Fruit fly (Drosophila melanogaster): ENCODE data around the gene CarT.
A peak's percentile ranks its signal among the peaks of the same experiment; 100 is the strongest.

The CarT gene

DNA sequence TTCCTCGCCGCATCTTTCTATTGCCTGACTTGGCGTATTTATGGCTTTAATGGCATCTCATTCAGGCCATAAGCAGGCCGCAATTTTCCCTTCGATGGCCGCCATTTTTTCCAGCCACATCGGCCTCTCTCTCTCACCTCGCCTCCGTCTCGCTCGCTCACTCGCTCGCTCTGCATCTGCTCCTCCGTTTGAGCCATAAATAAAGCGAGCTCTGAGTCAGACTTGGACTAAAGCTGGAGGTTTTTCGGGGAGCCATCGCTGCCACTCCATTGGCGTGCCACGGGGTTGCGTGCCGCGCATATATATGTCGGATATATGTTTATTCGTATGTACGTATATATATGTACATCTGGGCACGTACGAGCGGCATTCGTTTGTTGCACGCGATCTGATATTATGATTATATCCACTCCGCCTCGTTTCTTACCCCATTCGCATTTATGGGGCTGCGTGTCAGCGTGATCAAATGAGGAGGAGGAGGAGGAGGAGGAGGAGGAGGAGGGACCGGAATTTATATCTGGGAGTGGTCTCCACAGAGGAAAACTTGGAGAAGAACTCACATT is 46.9 kb upstream of the CarT start (continued):
- peak; percentile 16 for TF ChIP-seq phol (tag; optimal IDR thresholded peaks at IDR 0.05)
- no peak for TF ChIP-seq HmgD (GFP tag; optimal IDR thresholded peaks at IDR 0.05)

DNA sequence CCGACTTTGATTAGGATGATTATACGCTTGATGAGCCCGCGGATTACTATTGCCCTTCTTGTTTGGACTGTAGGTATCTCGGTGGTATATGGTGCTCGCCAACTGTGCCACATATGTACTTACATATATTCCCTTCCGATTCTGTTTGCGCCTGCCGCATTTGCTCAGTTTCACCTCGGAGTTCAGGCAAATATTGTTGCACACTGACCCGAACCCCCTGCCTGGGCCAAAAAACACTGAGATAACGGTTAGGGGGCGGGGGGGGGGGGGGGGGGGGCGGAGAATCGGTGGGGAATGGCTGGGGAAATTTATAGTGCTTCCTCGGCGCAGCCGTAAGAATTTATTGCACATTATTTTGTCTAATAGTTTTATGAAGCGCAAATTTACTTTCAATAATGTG is 45.9 kb upstream of the CarT start:
- TF ChIP-seq CG14965 (GFP tag; optimal IDR thresholded peaks at IDR 0.05; ENCODE audit: borderline replicate concordance) = no peak
- TF ChIP-seq Ets65A (GFP tag) = no peak
- TF ChIP-seq lov (optimal IDR thresholded peaks at IDR 0.05) = no peak
- no peak for TF ChIP-seq lov (GFP tag; IDR thresholded peaks at IDR 0.05)
- TF ChIP-seq crol (GFP tag; IDR thresholded peaks at IDR 0.05) = peak; percentile 41; the same call in 1 of the 2 replicates
- no peak for TF ChIP-seq Dbx (GFP tag; IDR thresholded peaks at IDR 0.05)
- TF ChIP-seq repo (GFP tag; optimal IDR thresholded peaks at IDR 0.05) = no peak
- TF ChIP-seq tio (GFP tag; optimal IDR thresholded peaks at IDR 0.05) = no peak
- no peak for TF ChIP-seq stwl (tag; optimal IDR thresholded peaks at IDR 0.05)
- no peak for TF ChIP-seq ems (GFP tag; optimal IDR thresholded peaks at IDR 0.05)
- no peak for TF ChIP-seq grau (tag; optimal IDR thresholded peaks at IDR 0.05)
- no peak for TF ChIP-seq Oli (tag; optimal IDR thresholded peaks at IDR 0.05)
- no peak for TF ChIP-seq hth (optimal IDR thresholded peaks at IDR 0.05)
- TF ChIP-seq CG11247 (GFP tag; IDR thresholded peaks at IDR 0.05) = no peak
- TF ChIP-seq zfh1 (GFP tag; IDR thresholded peaks at IDR 0.05) = no peak
- no peak for TF ChIP-seq Hr51 (GFP tag; optimal IDR thresholded peaks at IDR 0.05)
- no peak for TF ChIP-seq Sox100B (GFP tag; optimal IDR thresholded peaks at IDR 0.05)
- TF ChIP-seq CG10274 (GFP tag; optimal IDR thresholded peaks at IDR 0.05) = no peak
- TF ChIP-seq CG32532 (GFP tag; IDR thresholded peaks at IDR 0.05) = no peak
- no peak for TF ChIP-seq CG3163 (GFP tag; optimal IDR thresholded peaks at IDR 0.05)
- TF ChIP-seq CG15073 (GFP tag; optimal IDR thresholded peaks at IDR 0.05) = no peak
- TF ChIP-seq zen (tag; optimal IDR thresholded peaks at IDR 0.05) = no peak
- 0 out of 2 replicates have a peak, but pooled peaks have one; percentile 27 for TF ChIP-seq CG11085 (GFP tag; IDR thresholded peaks at IDR 0.05)
- TF ChIP-seq exex (tag; optimal IDR thresholded peaks at IDR 0.05) = peak; percentile 55
- no peak for TF ChIP-seq danr (GFP tag; IDR thresholded peaks at IDR 0.05)
- no peak for TF ChIP-seq Jarid2 (GFP tag; optimal IDR thresholded peaks at IDR 0.05)
- no peak for TF ChIP-seq CG15514 (GFP tag; optimal IDR thresholded peaks at IDR 0.05)
- no peak for TF ChIP-seq mam (GFP tag; optimal IDR thresholded peaks at IDR 0.05)
- no peak for TF ChIP-seq CG12391 (tag; optimal IDR thresholded peaks at IDR 0.05)
- no peak for TF ChIP-seq CG6654 (GFP tag; optimal IDR thresholded peaks at IDR 0.05)
- no peak for TF ChIP-seq Gsc (GFP tag; IDR thresholded peaks at IDR 0.05)
- peak; percentile 56 for TF ChIP-seq sug (tag; optimal IDR thresholded peaks at IDR 0.05)
- TF ChIP-seq Stat92E (GFP tag; optimal IDR thresholded peaks at IDR 0.05) = no peak
- TF ChIP-seq hb (GFP tag; IDR thresholded peaks at IDR 0.05; ENCODE audit: partially characterized antibody) = no peak

DNA sequence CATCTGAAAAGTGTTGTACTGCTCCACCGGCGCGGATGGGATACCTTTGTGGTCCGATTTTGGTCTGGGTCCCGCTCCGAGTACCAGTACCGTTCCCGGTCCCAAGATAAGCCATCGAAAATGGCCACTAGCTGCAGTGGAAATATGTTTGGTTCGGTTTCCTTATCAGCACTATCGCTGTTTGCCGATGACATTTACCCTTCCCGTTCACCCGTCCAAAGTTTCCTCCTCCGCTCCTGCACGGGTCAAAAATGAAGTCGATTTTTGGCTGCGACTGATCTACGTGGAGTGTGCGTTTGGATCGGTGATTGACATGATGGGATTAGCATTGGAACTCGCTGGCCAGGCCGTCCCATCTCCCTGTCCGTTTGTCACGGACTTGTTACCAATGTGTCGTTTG is 44.4 kb upstream of the CarT start:
- no peak for TF ChIP-seq CrebB (tag; optimal IDR thresholded peaks at IDR 0.05)
- TF ChIP-seq crol (GFP tag; IDR thresholded peaks at IDR 0.05) = peak; percentile 63
- TF ChIP-seq yki (optimal IDR thresholded peaks at IDR 0.05) = no peak
- TF ChIP-seq Fer2 (tag; optimal IDR thresholded peaks at IDR 0.05) = no peak
- TF ChIP-seq dmrt99B (tag; optimal IDR thresholded peaks at IDR 0.05) = no peak
- no peak for TF ChIP-seq sima (GFP tag; optimal IDR thresholded peaks at IDR 0.05)
- peak; percentile 19 for TF ChIP-seq grn (GFP tag; optimal IDR thresholded peaks at IDR 0.05)
- 0 out of 2 replicates have a peak, but pooled peaks have one; percentile 26 for TF ChIP-seq GATAe (GFP tag; conservative IDR thresholded peaks at IDR 0.05)
- TF ChIP-seq CG10274 (GFP tag; optimal IDR thresholded peaks at IDR 0.05) = no peak
- TF ChIP-seq ash1 (GFP tag; optimal IDR thresholded peaks at IDR 0.05) = no peak
- peak in 1 of 2 experiments; percentile 56 for TF ChIP-seq Hr78 (GFP tag; optimal IDR thresholded peaks at IDR 0.05)
- TF ChIP-seq pan (optimal IDR thresholded peaks at IDR 0.05) = no peak
- peak in 1 of 2 experiments; percentile 20 for TF ChIP-seq pan (GFP tag; optimal IDR thresholded peaks at IDR 0.05 in 1 of 2, IDR thresholded peaks at IDR 0.05 in 1 of 2)
- no peak for TF ChIP-seq dan (GFP tag; IDR thresholded peaks at IDR 0.05)
